Fruit fly (Drosophila melanogaster) whole organism, wandering third instar larva: Measurements from ENCODE around the gene RabX4.
A peak's percentile ranks its signal among the peaks of the same experiment; 100 is the strongest.

Source experiments
- Abd-B ChIP-seq: fragments of >200 bp; optimal IDR thresholded peaks from 2 replicates; lab custom pipeline; 2017; ENCODE audit warnings: missing biosample characterization, missing genetic modification characterization
- CG9705 ChIP-seq: fragments of 200-800 bp; sonication (Bioruptor generic); optimal IDR thresholded peaks from 2 replicates; lab custom pipeline; 2018; ENCODE audit warnings: missing biosample characterization, mild to moderate bottlenecking, missing genetic modification characterization
- CrebA ChIP-seq: fragments of 200-800 bp; sonication (Bioruptor generic); optimal IDR thresholded peaks from 2 replicates; lab custom pipeline; 2016; ENCODE audit warnings: missing biosample characterization, mild to moderate bottlenecking, missing genetic modification characterization, borderline replicate concordance
- Dfd ChIP-seq: fragments of >200 bp; optimal IDR thresholded peaks from 2 replicates; lab custom pipeline; 2017; ENCODE audit warnings: missing biosample characterization, missing genetic modification characterization
- Dif ChIP-seq: fragments of 200-275, 200-300 bp; sonication (Bioruptor generic); optimal IDR thresholded peaks from 2 replicates; lab custom pipeline; 2018; ENCODE audit warnings: missing biosample characterization, missing genetic modification characterization; ENCODE audit not compliant: partially characterized antibody
- GATAd ChIP-seq: sonication (Bioruptor generic); optimal IDR thresholded peaks from 2 replicates; lab custom pipeline; 2016; ENCODE audit warnings: missing biosample characterization, missing genetic modification characterization
- HLH106 ChIP-seq: fragments of 200-800 bp; optimal IDR thresholded peaks from 3 replicates; lab custom pipeline; 2019; ENCODE audit warnings: missing biosample characterization, mild to moderate bottlenecking, missing genetic modification characterization, moderate library complexity
- Hr78 ChIP-seq: fragments of >200 bp; optimal IDR thresholded peaks from 2 replicates; lab custom pipeline; 2017; ENCODE audit warnings: missing biosample characterization, missing genetic modification characterization
- Hr83 ChIP-seq: fragments of 200-300 bp; sonication (Bioruptor generic); optimal IDR thresholded peaks from 2 replicates; lab custom pipeline; 2016; ENCODE audit warnings: missing biosample characterization, mild to moderate bottlenecking, missing genetic modification characterization, moderate library complexity; ENCODE audit not compliant: poor library complexity, severe bottlenecking
- Mio ChIP-seq: sonication (Bioruptor generic); optimal IDR thresholded peaks from 2 replicates; lab custom pipeline; 2016; ENCODE audit warnings: missing biosample characterization, missing genetic modification characterization
- Myc ChIP-seq: fragments of >200 bp; optimal IDR thresholded peaks from 2 replicates; lab custom pipeline; 2017
- N ChIP-seq: fragments of >200 bp; optimal IDR thresholded peaks from 2 replicates; lab custom pipeline; 2018; ENCODE audit warnings: missing biosample characterization, missing external identifiers, missing genetic modification characterization
- OdsH ChIP-seq: fragments of 200-800 bp; sonication (Bioruptor generic); optimal IDR thresholded peaks from 2 replicates; lab custom pipeline; 2016; ENCODE audit warnings: missing biosample characterization, mild to moderate bottlenecking, missing genetic modification characterization
- Rel ChIP-seq, 2 experiments: fragments of 200-800 bp; sonication (Bioruptor generic) in 1 of 2; optimal IDR thresholded peaks; 2 replicates in 1 of 2; 3 replicates in 1 of 2; lab custom pipeline; 2016 to 2019; ENCODE audit warnings: mild to moderate bottlenecking in 2 of 2, missing biosample characterization in 2 of 2, missing genetic modification characterization in 2 of 2, moderate library complexity in 1 of 2
- Sp1 ChIP-seq: fragments of 200-800 bp; sonication (Bioruptor generic); optimal IDR thresholded peaks from 3 replicates; lab custom pipeline; 2019; ENCODE audit warnings: missing biosample characterization, mild to moderate bottlenecking, missing genetic modification characterization, moderate library complexity
- Vsx2 ChIP-seq: fragments of 200-300, 225-300 bp; sonication (Bioruptor generic); optimal IDR thresholded peaks from 2 replicates; lab custom pipeline; 2018; ENCODE audit warnings: missing biosample characterization, missing genetic modification characterization; ENCODE audit not compliant: partially characterized antibody
- br ChIP-seq: fragments of 200-800 bp; sonication (Bioruptor generic); optimal IDR thresholded peaks from 2 replicates; lab custom pipeline; 2016; ENCODE audit warnings: missing biosample characterization, missing genetic modification characterization
- brk ChIP-seq: fragments of 200-800 bp; sonication (Bioruptor generic); optimal IDR thresholded peaks from 2 replicates; lab custom pipeline; 2016; ENCODE audit warnings: missing biosample characterization, mild to moderate bottlenecking, missing genetic modification characterization
- dl ChIP-seq, 2 experiments: fragments of 175-275, 200-275 bp in 1 of 2; fragments of 200-275 bp in 1 of 2; sonication (Bioruptor generic); optimal IDR thresholded peaks; lab custom pipeline; 2018; ENCODE audit warnings: mild to moderate bottlenecking in 2 of 2, missing biosample characterization in 2 of 2, missing genetic modification characterization in 2 of 2, moderate library complexity in 2 of 2; ENCODE audit not compliant: partially characterized antibody in 2 of 2, insufficient read depth in 1 of 2
- dmrt93B ChIP-seq: fragments of 200-800 bp; sonication (Bioruptor generic); optimal IDR thresholded peaks from 2 replicates; lab custom pipeline; 2018; ENCODE audit warnings: missing biosample characterization, mild to moderate bottlenecking, missing genetic modification characterization
- dsf ChIP-seq: sonication (Bioruptor generic); optimal IDR thresholded peaks from 2 replicates; lab custom pipeline; 2016; ENCODE audit warnings: missing biosample characterization, missing genetic modification characterization, borderline replicate concordance
- ey ChIP-seq: fragments of 200-800 bp; sonication (Bioruptor generic); optimal IDR thresholded peaks from 2 replicates; lab custom pipeline; 2016; ENCODE audit warnings: missing biosample characterization, missing genetic modification characterization
- fru ChIP-seq: fragments of 200-800 bp; sonication (Bioruptor generic); optimal IDR thresholded peaks from 3 replicates; lab custom pipeline; 2016; ENCODE audit warnings: missing biosample characterization, mild to moderate bottlenecking, missing genetic modification characterization
- h ChIP-seq: fragments of 200-800 bp; sonication (Bioruptor generic); optimal IDR thresholded peaks from 3 replicates; lab custom pipeline; 2016; ENCODE audit warnings: missing biosample characterization, mild to moderate bottlenecking, missing genetic modification characterization
- jim ChIP-seq: fragments of 175-275, 200-325 bp; sonication (Bioruptor generic); optimal IDR thresholded peaks from 2 replicates; lab custom pipeline; 2016; ENCODE audit warnings: missing biosample characterization, mild to moderate bottlenecking, missing genetic modification characterization
- lola ChIP-seq: fragments of >200 bp; optimal IDR thresholded peaks from 2 replicates; lab custom pipeline; 2017; ENCODE audit warnings: missing biosample characterization, missing genetic modification characterization
- pan ChIP-seq: fragments of >200 bp; optimal IDR thresholded peaks from 2 replicates; lab custom pipeline; 2017
- psq ChIP-seq: fragments of 200-800 bp; sonication (Bioruptor generic); optimal IDR thresholded peaks from 3 replicates; lab custom pipeline; 2017; ENCODE audit warnings: missing biosample characterization, mild to moderate bottlenecking, missing genetic modification characterization, moderate library complexity
- rgr ChIP-seq: fragments of 200-800 bp; sonication (Bioruptor generic); optimal IDR thresholded peaks from 3 replicates; lab custom pipeline; 2016; ENCODE audit warnings: missing biosample characterization, mild to moderate bottlenecking, missing genetic modification characterization
- sage ChIP-seq: fragments of 200-800 bp; sonication (Bioruptor generic); optimal IDR thresholded peaks from 2 replicates; lab custom pipeline; 2016; ENCODE audit warnings: missing biosample characterization, mild to moderate bottlenecking, missing genetic modification characterization
- sv ChIP-seq: fragments of 200-800 bp; sonication (Bioruptor generic); optimal IDR thresholded peaks from 3 replicates; lab custom pipeline; 2016; ENCODE audit warnings: missing biosample characterization, missing genetic modification characterization
- tai ChIP-seq: sonication (Bioruptor generic); optimal IDR thresholded peaks from 2 replicates; lab custom pipeline; 2016; ENCODE audit warnings: missing biosample characterization, missing genetic modification characterization
- usp ChIP-seq: fragments of >200 bp; optimal IDR thresholded peaks from 2 replicates; lab custom pipeline; 2017; ENCODE audit warnings: missing biosample characterization, missing genetic modification characterization

The RabX4 gene

DNA sequence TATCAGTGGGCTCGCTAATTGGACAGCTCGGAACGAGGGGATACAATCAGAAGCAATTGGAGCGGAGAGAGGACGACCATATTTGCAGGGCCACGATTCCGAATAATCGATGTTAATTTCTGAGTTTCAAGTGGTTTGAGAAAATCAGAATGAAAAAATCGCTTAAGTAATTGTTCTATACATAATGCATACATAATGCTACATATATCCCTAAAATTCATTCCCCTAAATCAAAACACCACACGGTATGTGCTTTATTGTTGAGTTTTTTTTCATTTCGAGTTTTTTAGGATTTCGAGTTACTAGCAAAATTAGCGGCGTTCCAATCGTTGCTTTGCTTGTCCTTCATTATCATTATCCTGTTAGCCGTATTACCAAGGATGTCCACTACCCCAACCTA is 2.7 kb downstream of the RabX4 start, which contains the start of gene niki:
Gene niki, minus strand, starts transcription at position 101 of the 400 bp plus-strand sequence.
- TF ChIP-seq ey (no peak), CG9705 (GFP tag; lab: Kevin White, UChicago) (no peak), Vsx2 (GFP tag; lab: Kevin White, UChicago) (no peak), jim (GFP tag; lab: Kevin White, UChicago) (no peak), Dfd (GFP tag; lab: Kevin White, UChicago) (no peak), GATAd (GFP tag; lab: Kevin White, UChicago) (no peak), OdsH (GFP tag; lab: Kevin White, UChicago) (no peak), dmrt93B (GFP tag; lab: Kevin White, UChicago) (no peak)
- TF ChIP-seq, all 38 proteins: peak for 0

DNA sequence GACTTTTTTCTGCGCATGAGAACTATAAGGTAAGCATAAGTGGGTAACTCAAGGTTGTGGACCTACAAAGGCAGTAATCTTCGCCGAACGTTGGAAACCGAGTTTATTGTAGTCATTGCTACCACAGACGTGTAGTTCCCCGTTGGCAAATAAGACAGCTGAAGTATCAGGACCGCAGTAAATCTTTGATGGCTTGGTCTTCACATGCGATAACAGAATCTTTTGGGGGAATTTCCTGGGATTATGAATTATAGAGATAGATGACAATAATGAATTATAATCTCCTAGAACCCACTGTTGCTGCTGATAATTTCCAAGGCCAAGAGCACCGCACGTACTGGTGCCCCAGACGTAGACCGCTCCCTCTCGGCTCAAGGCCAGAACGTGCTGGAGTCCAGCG is 5.1 kb downstream of the RabX4 start:
- TF ChIP-seq Rel (GFP tag; optimal IDR thresholded peaks at IDR 0.05; lab: Kevin White, UChicago) = no peak
- TF ChIP-seq Rel (tag; optimal IDR thresholded peaks at IDR 0.05; lab: Kevin White, UChicago) = peak; percentile 96
- TF ChIP-seq usp (GFP tag; lab: Kevin White, UChicago) = no peak

DNA sequence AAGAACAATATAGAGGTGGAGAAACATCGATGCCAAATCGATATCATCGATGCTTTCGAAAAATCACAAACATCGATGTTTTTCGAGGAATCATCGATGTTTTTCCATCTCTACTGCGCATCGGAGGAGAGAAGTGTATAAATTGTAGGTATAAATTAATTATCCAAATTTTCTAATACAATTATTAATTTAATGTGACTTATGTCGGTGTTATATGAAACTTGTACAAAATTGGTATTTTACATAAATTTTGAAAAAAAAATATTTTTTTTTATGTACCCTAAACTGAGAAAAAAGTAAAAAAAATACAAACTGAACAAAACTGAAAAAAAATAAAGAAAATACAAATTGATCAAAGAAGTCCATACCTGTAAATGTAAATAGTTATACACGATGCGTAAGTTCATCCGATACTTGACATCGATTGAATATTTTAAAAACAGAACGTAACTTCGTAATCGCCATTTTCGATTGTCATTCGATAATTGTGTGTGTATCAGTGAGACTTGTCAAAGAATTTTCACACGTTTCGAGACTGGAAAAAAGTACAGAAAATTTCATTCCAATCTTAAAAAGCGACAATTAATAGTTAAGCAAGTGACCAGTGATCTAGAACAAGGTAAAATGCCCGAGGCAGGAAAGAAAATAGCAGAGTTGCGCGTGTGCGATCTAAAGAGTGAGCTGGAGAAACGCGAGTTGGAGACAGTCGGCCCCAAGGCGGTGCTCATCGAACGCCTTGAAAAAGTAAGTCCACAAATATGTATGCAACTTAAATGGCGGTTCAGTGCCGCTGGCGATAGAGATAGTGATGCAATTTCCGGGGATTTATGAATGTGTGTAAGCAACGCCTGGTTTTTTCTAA is 11.0 kb downstream of the RabX4 start, which contains the start of the genes CG5808 and Saf-B:
Gene CG5808, minus strand, starts transcription at position 15 of the 862 bp plus-strand sequence.
Gene Saf-B, plus strand, starts transcription at position 472 of the 862 bp plus-strand sequence.
- TF ChIP-seq lola (GFP tag; lab: Kevin White, UChicago) (no peak), tai (GFP tag; lab: Kevin White, UChicago) (no peak), h (GFP tag; lab: Kevin White, UChicago) (no peak), CG9705 (GFP tag; lab: Kevin White, UChicago) (no peak), Mio (GFP tag; lab: Kevin White, UChicago) (no peak), fru (GFP tag; lab: Kevin White, UChicago) (no peak), Myc (lab: Kevin White, UChicago) (no peak), psq (peak; percentile 27), OdsH (GFP tag; lab: Kevin White, UChicago) (no peak), Hr83 (GFP tag; lab: Kevin White, UChicago) (peak; percentile 22), pan (lab: Kevin White, UChicago) (no peak), dmrt93B (GFP tag; lab: Kevin White, UChicago) (no peak), rgr (no peak), N (GFP tag; lab: Kevin White, UChicago) (no peak), Hr78 (no peak), sv (GFP tag; lab: Kevin White, UChicago) (no peak), HLH106 (tag; lab: Kevin White, UChicago) (no peak), ey (no peak), Vsx2 (GFP tag; lab: Kevin White, UChicago) (no peak), jim (GFP tag; lab: Kevin White, UChicago) (no peak), Rel (GFP tag; optimal IDR thresholded peaks at IDR 0.05; lab: Kevin White, UChicago) (no peak), Rel (tag; optimal IDR thresholded peaks at IDR 0.05; lab: Kevin White, UChicago) (peak; percentile 19), Dif (GFP tag; lab: Kevin White, UChicago) (no peak), dl (GFP tag; optimal IDR thresholded peaks at IDR 0.05; lab: Kevin White, UChicago; ENCODE audit: insufficient read depth in 1 of 2, partially characterized antibody in 2 of 2) (no peak), Abd-B (GFP tag; lab: Kevin White, UChicago) (no peak)

DNA sequence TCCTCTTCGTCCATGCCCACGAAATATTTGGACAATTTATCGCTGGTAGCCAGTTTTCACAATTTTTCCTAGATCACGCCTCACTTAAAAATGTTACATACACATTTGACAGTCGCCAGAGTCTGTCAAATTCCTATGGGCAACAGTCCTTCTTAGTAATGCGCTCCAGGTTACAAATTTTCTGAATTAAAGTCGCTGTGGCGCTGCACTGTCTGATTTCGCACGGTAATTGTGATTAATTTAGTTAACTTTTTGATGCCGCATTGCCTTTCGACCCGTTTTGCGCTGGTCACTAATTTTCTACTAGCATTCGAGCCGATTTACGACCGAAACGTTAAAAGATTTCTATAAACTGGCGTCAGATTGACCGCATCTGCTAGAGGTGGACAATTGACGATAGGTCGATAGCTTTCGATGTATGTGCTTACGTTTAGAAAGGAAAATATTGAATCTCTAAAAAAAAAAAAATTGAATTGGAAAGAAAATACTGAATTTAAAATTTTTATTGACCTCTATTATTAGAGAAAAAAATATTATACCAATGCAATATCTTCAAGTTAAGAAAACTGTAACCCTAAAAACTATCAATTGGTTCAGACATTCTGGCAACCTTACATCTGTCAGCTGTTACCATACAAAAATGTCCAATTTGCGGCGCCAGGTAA is 14.4 kb downstream of the RabX4 start, which contains the start of the genes lili and CG34150:
Gene lili, minus strand, starts transcription at position 376 of the 665 bp plus-strand sequence.
Gene CG34150, plus strand, starts transcription at position 626 of the 665 bp plus-strand sequence.
- TF ChIP-seq brk (GFP tag; lab: Kevin White, UChicago) (peak; percentile 89), Sp1 (GFP tag; lab: Kevin White, UChicago) (peak; percentile 67), ey (peak; percentile 79), dmrt93B (GFP tag; lab: Kevin White, UChicago) (no peak), N (GFP tag; lab: Kevin White, UChicago) (no peak), Hr83 (GFP tag; lab: Kevin White, UChicago) (peak; percentile 63), GATAd (GFP tag; lab: Kevin White, UChicago) (peak; percentile 81), Myc (lab: Kevin White, UChicago) (no peak), psq (peak; percentile 59), rgr (peak; percentile 78), Dif (GFP tag; lab: Kevin White, UChicago) (no peak), Rel (GFP tag; optimal IDR thresholded peaks at IDR 0.05; lab: Kevin White, UChicago) (no peak), Rel (tag; optimal IDR thresholded peaks at IDR 0.05; lab: Kevin White, UChicago) (peak; percentile 36), sage (GFP tag; lab: Kevin White, UChicago) (no peak), CG9705 (GFP tag; lab: Kevin White, UChicago) (peak; percentile 55), Mio (GFP tag; lab: Kevin White, UChicago) (no peak), h (GFP tag; lab: Kevin White, UChicago) (peak; percentile 81), usp (GFP tag; lab: Kevin White, UChicago) (no peak), dsf (GFP tag; lab: Kevin White, UChicago) (peak; percentile 80), tai (GFP tag; lab: Kevin White, UChicago) (no peak), Dfd (GFP tag; lab: Kevin White, UChicago) (no peak), Vsx2 (GFP tag; lab: Kevin White, UChicago) (no peak), sv (GFP tag; lab: Kevin White, UChicago) (peak; percentile 72), dl (GFP tag; optimal IDR thresholded peaks at IDR 0.05; lab: Kevin White, UChicago; ENCODE audit: insufficient read depth in 1 of 2, partially characterized antibody in 2 of 2) (no peak), OdsH (GFP tag; lab: Kevin White, UChicago) (peak; percentile 64), Hr78 (no peak), br (GFP tag; lab: Kevin White, UChicago) (peak; percentile 67), jim (GFP tag; lab: Kevin White, UChicago) (no peak), lola (GFP tag; lab: Kevin White, UChicago) (no peak), HLH106 (tag; lab: Kevin White, UChicago) (peak; percentile 77), CrebA (GFP tag; lab: Kevin White, UChicago) (no peak)
